Fruit fly (Drosophila melanogaster): ENCODE measurements around the gene Ir31a.

DNA sequence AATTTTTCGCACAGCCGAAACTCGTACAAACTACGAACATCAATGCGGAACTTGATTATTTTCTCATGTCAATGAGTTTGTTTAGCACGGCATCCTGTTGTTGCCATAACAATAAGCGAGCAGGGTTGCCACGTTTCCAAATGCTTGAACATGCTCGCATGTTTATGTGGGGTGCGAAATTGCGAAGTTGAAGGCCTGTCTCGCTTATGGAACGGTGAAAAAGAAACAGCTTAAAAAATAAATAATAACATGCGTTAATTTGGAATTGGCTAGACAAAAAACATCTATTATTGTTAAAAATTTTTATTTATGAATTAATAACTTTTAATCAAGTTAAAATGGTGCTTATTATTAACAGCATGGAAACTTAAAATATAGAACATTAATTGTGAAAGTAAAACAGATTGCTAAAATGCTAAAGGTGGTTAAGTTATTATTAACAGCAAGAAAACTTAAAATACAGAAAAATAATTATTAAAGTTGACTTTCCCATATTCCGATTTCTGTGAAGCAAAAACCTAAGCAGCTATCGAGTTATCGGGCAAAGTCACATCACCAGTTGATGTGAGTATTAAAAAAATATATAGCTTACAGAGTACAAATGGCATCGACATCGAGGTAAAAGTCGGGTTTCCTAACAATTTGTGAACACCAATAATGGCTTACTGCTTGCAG is 25.6 kb downstream of the Ir31a start, which contains the start of the genes Bug22 and TfIIB:
- TF ChIP-seq usp (GFP tag; optimal IDR thresholded peaks at IDR 0.05): no peak
- TF ChIP-seq Dll (optimal IDR thresholded peaks at IDR 0.05): no peak
- no peak for TF ChIP-seq CG8478 (optimal IDR thresholded peaks at IDR 0.05)
- no peak for TF ChIP-seq pan (optimal IDR thresholded peaks at IDR 0.05)
- no peak for TF ChIP-seq psq (optimal IDR thresholded peaks at IDR 0.05)
- no peak for TF ChIP-seq EcR (GFP tag; optimal IDR thresholded peaks at IDR 0.05)
